Fruit fly (Drosophila melanogaster) whole organism, embryonic: ENCODE data around the gene CG5254.

ENCODE experiments used
- BtbVII ChIP-seq: fragments of 200-800 bp; sonication (Bioruptor generic); optimal IDR thresholded peaks from 3 replicates; lab custom pipeline; 2017; ENCODE audit warnings: missing biosample characterization, mild to moderate bottlenecking, missing genetic modification characterization
- CG10274 ChIP-seq: fragments of 200-800 bp; sonication (Bioruptor generic); optimal IDR thresholded peaks from 3 replicates; lab custom pipeline; 2017; ENCODE audit warnings: missing biosample characterization, mild to moderate bottlenecking, missing genetic modification characterization
- CG11093 ChIP-seq: fragments of 200-800 bp; sonication (Bioruptor generic); IDR thresholded peaks from 3 replicates; pipeline ENCODE4 v1.3.6; 2022; ENCODE audit warnings: missing biosample characterization, missing genetic modification characterization
- CG12219 ChIP-seq: fragments of 200-800 bp; sonication (Bioruptor generic); optimal IDR thresholded peaks from 3 replicates; lab custom pipeline; 2018; ENCODE audit warnings: missing biosample characterization, mild to moderate bottlenecking, missing genetic modification characterization
- CG14710 ChIP-seq: fragments of 200-800 bp; sonication (Bioruptor generic); optimal IDR thresholded peaks from 3 replicates; lab custom pipeline; 2019; ENCODE audit warnings: missing biosample characterization, mild to moderate bottlenecking, missing genetic modification characterization, moderate library complexity
- CG15479 ChIP-seq: fragments of 200-800 bp; sonication (Bioruptor generic); optimal IDR thresholded peaks from 3 replicates; lab custom pipeline; 2019; ENCODE audit warnings: missing biosample characterization, mild to moderate bottlenecking, missing genetic modification characterization, moderate library complexity
- CG16863 ChIP-seq: fragments of 200-800 bp; sonication (Bioruptor generic); optimal IDR thresholded peaks from 3 replicates; lab custom pipeline; 2016; ENCODE audit warnings: missing biosample characterization, missing genetic modification characterization
- CG17829 ChIP-seq: fragments of 200-800 bp; optimal IDR thresholded peaks from 2 replicates; lab custom pipeline; 2019; ENCODE audit warnings: missing biosample characterization, mild to moderate bottlenecking, missing genetic modification characterization, moderate library complexity
- CG18476 ChIP-seq: fragments of 200-800 bp; sonication (Bioruptor generic); optimal IDR thresholded peaks from 2 replicates; lab custom pipeline; 2016; ENCODE audit warnings: missing biosample characterization, mild to moderate bottlenecking, missing genetic modification characterization
- CG30020 ChIP-seq: fragments of 200-800 bp; optimal IDR thresholded peaks from 2 replicates; lab custom pipeline; 2019; ENCODE audit warnings: missing biosample characterization, mild to moderate bottlenecking, missing genetic modification characterization, moderate library complexity
- CG31441 ChIP-seq: fragments of 200-800 bp; sonication (Bioruptor generic); IDR thresholded peaks from 2 replicates; pipeline ENCODE4 v1.3.6; 2022; ENCODE audit warnings: missing biosample characterization, missing genetic modification characterization
- CG34376 ChIP-seq: fragments of 200-800 bp; sonication (Bioruptor generic); optimal IDR thresholded peaks from 2 replicates; lab custom pipeline; 2018; ENCODE audit warnings: missing biosample characterization, mild to moderate bottlenecking, missing genetic modification characterization
- CG3838 ChIP-seq: fragments of 200-800 bp; sonication (Bioruptor generic); optimal IDR thresholded peaks from 3 replicates; lab custom pipeline; 2016; ENCODE audit warnings: missing biosample characterization, missing genetic modification characterization
- CG4282 ChIP-seq: fragments of 200-800 bp; sonication (Bioruptor generic); optimal IDR thresholded peaks from 2 replicates; lab custom pipeline; 2016; ENCODE audit warnings: missing biosample characterization, missing genetic modification characterization
- CG4328 ChIP-seq: fragments of 200-800 bp; sonication (Bioruptor generic); optimal IDR thresholded peaks from 3 replicates; lab custom pipeline; 2017; ENCODE audit warnings: missing biosample characterization, missing genetic modification reagents, missing genetic modification characterization
- CG6854 ChIP-seq: fragments of 200-800 bp; sonication (Bioruptor generic); optimal IDR thresholded peaks from 3 replicates; lab custom pipeline; 2017; ENCODE audit warnings: missing biosample characterization, mild to moderate bottlenecking, missing genetic modification characterization
- CG7987 ChIP-seq: fragments of 200-800 bp; sonication (Bioruptor generic); optimal IDR thresholded peaks from 2 replicates; lab custom pipeline; 2018; ENCODE audit warnings: missing biosample characterization, mild to moderate bottlenecking, missing genetic modification characterization, moderate library complexity
- CG9797 ChIP-seq: fragments of 200-800 bp; sonication (Bioruptor generic); optimal IDR thresholded peaks from 3 replicates; lab custom pipeline; 2018; ENCODE audit warnings: missing biosample characterization, mild to moderate bottlenecking, missing genetic modification characterization
- CTCF ChIP-seq: fragments of 200-800 bp; sonication (Bioruptor generic); optimal IDR thresholded peaks from 2 replicates; lab custom pipeline; 2017; ENCODE audit warnings: missing biosample characterization, mild to moderate bottlenecking, missing genetic modification characterization, moderate library complexity
- CkIIα-i1 ChIP-seq: fragments of 200-800 bp; sonication (Bioruptor generic); IDR thresholded peaks from 2 replicates; pipeline ENCODE4 v1.3.6; 2022; ENCODE audit warnings: missing biosample characterization, missing genetic modification characterization
- CoRest ChIP-seq: fragments of 200-800 bp; sonication (Bioruptor generic); optimal IDR thresholded peaks from 3 replicates; lab custom pipeline; 2018; ENCODE audit warnings: missing biosample characterization, mild to moderate bottlenecking, missing genetic modification characterization, moderate library complexity
- Dek ChIP-seq: fragments of 200-800 bp; sonication (Bioruptor generic); optimal IDR thresholded peaks from 3 replicates; lab custom pipeline; 2019; ENCODE audit warnings: missing biosample characterization, mild to moderate bottlenecking, missing genetic modification characterization, moderate library complexity
- ERR ChIP-seq: fragments of 200-800 bp; sonication (Bioruptor generic); optimal IDR thresholded peaks from 2 replicates; lab custom pipeline; 2016; ENCODE audit warnings: missing biosample characterization, missing genetic modification characterization
- Elba2 ChIP-seq: fragments of 200-800 bp; sonication (Bioruptor generic); optimal IDR thresholded peaks from 3 replicates; lab custom pipeline; 2016; ENCODE audit warnings: missing biosample characterization, missing genetic modification characterization
- Hmx ChIP-seq: fragments of 200-800 bp; sonication (Bioruptor generic); optimal IDR thresholded peaks from 2 replicates; lab custom pipeline; 2016; ENCODE audit warnings: missing biosample characterization, missing genetic modification characterization
- Lhr ChIP-seq: fragments of 200-800 bp; sonication (Bioruptor generic); optimal IDR thresholded peaks from 3 replicates; lab custom pipeline; 2017; ENCODE audit warnings: mild to moderate bottlenecking, missing biosample characterization, missing genetic modification reagents, missing genetic modification characterization
- NC2α ChIP-seq: fragments of 200-800 bp; sonication (Bioruptor generic); optimal IDR thresholded peaks from 2 replicates; lab custom pipeline; 2016; ENCODE audit warnings: missing biosample characterization, missing genetic modification characterization
- Oli ChIP-seq: fragments of 200-800 bp; sonication (Bioruptor generic); optimal IDR thresholded peaks from 2 replicates; lab custom pipeline; 2018; ENCODE audit warnings: missing biosample characterization, mild to moderate bottlenecking, missing genetic modification characterization, moderate library complexity
- Pdp1 ChIP-seq, 2 experiments: fragments of 200-800 bp; sonication (Bioruptor generic); optimal IDR thresholded peaks; 3 replicates each; lab custom pipeline; 2016; ENCODE audit warnings: missing biosample characterization in 2 of 2, missing genetic modification characterization in 2 of 2, mild to moderate bottlenecking in 1 of 2, moderate library complexity in 1 of 2
- Scr ChIP-seq: fragments of 200-800 bp; sonication (Bioruptor generic); IDR thresholded peaks from 2 replicates; pipeline ENCODE4 v1.3.6; 2022; ENCODE audit warnings: missing biosample characterization, missing genetic modification characterization; ENCODE audit not compliant: partially characterized antibody
- Sin3A ChIP-seq: fragments of >200 bp; optimal IDR thresholded peaks from 2 replicates; lab custom pipeline; 2018
- bcd ChIP-seq: fragments of 200-800 bp; sonication (Bioruptor generic); optimal IDR thresholded peaks from 2 replicates; lab custom pipeline; 2017; ENCODE audit warnings: missing biosample characterization, mild to moderate bottlenecking, missing genetic modification characterization
- bowl ChIP-seq: fragments of 200-800 bp; sonication (Bioruptor generic); IDR thresholded peaks from 2 replicates; pipeline ENCODE4 v1.3.6; 2022; ENCODE audit warnings: missing biosample characterization, missing genetic modification characterization
- bsh ChIP-seq, 2 experiments: fragments of 200-800 bp; sonication (Bioruptor generic); optimal IDR thresholded peaks; 2 replicates each; lab custom pipeline; 2017 to 2018; ENCODE audit warnings: mild to moderate bottlenecking in 2 of 2, missing biosample characterization in 2 of 2, missing genetic modification characterization in 2 of 2, moderate library complexity in 1 of 2
- chif ChIP-seq, 2 experiments: fragments of 200-800 bp; sonication (Bioruptor generic); optimal IDR thresholded peaks; 3 replicates each; lab custom pipeline; 2016; ENCODE audit warnings: missing biosample characterization in 2 of 2, missing genetic modification characterization in 2 of 2
- dati ChIP-seq: fragments of 200-800 bp; sonication (Bioruptor generic); IDR thresholded peaks from 2 replicates; pipeline ENCODE4 v1.3.6; 2022; ENCODE audit warnings: missing biosample characterization, missing genetic modification characterization
- dysf ChIP-seq: fragments of 200-800 bp; sonication (Bioruptor generic); IDR thresholded peaks from 3 replicates; pipeline ENCODE4 v1.3.6; 2022; ENCODE audit warnings: missing biosample characterization, missing genetic modification characterization
- ems ChIP-seq: fragments of 200-800 bp; sonication (Bioruptor generic); optimal IDR thresholded peaks from 3 replicates; lab custom pipeline; 2016; ENCODE audit warnings: missing biosample characterization, missing genetic modification characterization
- eve ChIP-seq, 2 experiments: fragments of >200 bp; optimal IDR thresholded peaks; 2 replicates each; lab custom pipeline; 2017; ENCODE audit warnings: missing biosample characterization in 2 of 2, missing genetic modification characterization in 2 of 2
- ewg ChIP-seq: fragments of 200-800 bp; sonication (Bioruptor generic); optimal IDR thresholded peaks from 3 replicates; lab custom pipeline; 2017; ENCODE audit warnings: mild to moderate bottlenecking, missing biosample characterization, missing genetic modification reagents, missing genetic modification characterization
- fd64A ChIP-seq: fragments of 200-800 bp; sonication (Bioruptor generic); optimal IDR thresholded peaks from 3 replicates; lab custom pipeline; 2018; ENCODE audit warnings: missing biosample characterization, mild to moderate bottlenecking, missing genetic modification characterization
- fru ChIP-seq: fragments of >200 bp; optimal IDR thresholded peaks from 2 replicates; lab custom pipeline; 2017
- hth ChIP-seq: fragments of >200 bp; optimal IDR thresholded peaks from 2 replicates; lab custom pipeline; 2017; ENCODE audit warnings: inconsistent platforms
- kah ChIP-seq: fragments of 200-800 bp; sonication (Bioruptor generic); optimal IDR thresholded peaks from 2 replicates; lab custom pipeline; 2018; ENCODE audit warnings: missing biosample characterization, mild to moderate bottlenecking, missing genetic modification characterization
- luna ChIP-seq: fragments of 200-800 bp; sonication (Bioruptor generic); optimal IDR thresholded peaks from 2 replicates; lab custom pipeline; 2016; ENCODE audit warnings: missing biosample characterization, missing genetic modification characterization
- pho ChIP-seq: fragments of 200-800 bp; sonication (Bioruptor generic); optimal IDR thresholded peaks from 2 replicates; lab custom pipeline; 2016; ENCODE audit warnings: missing biosample characterization, missing genetic modification characterization
- pnt ChIP-seq: fragments of 200-800 bp; sonication (Bioruptor generic); optimal IDR thresholded peaks from 3 replicates; lab custom pipeline; 2016; ENCODE audit warnings: missing biosample characterization, missing genetic modification characterization
- ro ChIP-seq: fragments of 200-800 bp; sonication (Bioruptor generic); IDR thresholded peaks from 2 replicates; pipeline ENCODE4 v1.3.6; 2022; ENCODE audit warnings: missing biosample characterization, missing genetic modification characterization
- sd ChIP-seq: fragments of 200-800 bp; sonication (Bioruptor generic); optimal IDR thresholded peaks from 3 replicates; lab custom pipeline; 2018; ENCODE audit warnings: missing biosample characterization, mild to moderate bottlenecking, missing genetic modification characterization, moderate library complexity
- slbo ChIP-seq: fragments of 200-800 bp; sonication (Bioruptor generic); IDR thresholded peaks from 2 replicates; pipeline ENCODE4 v1.3.6; 2022; ENCODE audit warnings: missing biosample characterization, missing genetic modification characterization
- sqz ChIP-seq: fragments of 200-800 bp; sonication (Bioruptor generic); optimal IDR thresholded peaks from 3 replicates; lab custom pipeline; 2018; ENCODE audit warnings: missing biosample characterization, mild to moderate bottlenecking, missing genetic modification characterization
- z ChIP-seq: fragments of 200-800 bp; sonication (Bioruptor generic); IDR thresholded peaks from 3 replicates; pipeline ENCODE4 v1.3.6; 2022; ENCODE audit warnings: missing biosample characterization, missing genetic modification characterization

The CG5254 gene

dm6 chrX:765039-765508, 14.9 kb downstream of the CG5254 start, which contains the start of gene RpL22 (continued):
- TF ChIP-seq CG10274 (GFP tag; lab: Kevin White, UChicago) (peak; percentile 78), Hmx (GFP tag; lab: Kevin White, UChicago) (no peak), pnt (GFP tag; lab: Kevin White, UChicago) (peak; percentile 68), Dek (tag; lab: Kevin White, UChicago) (peak; percentile 82), CG6854 (GFP tag; lab: Kevin White, UChicago) (peak; percentile 86), CoRest (tag; lab: Kevin White, UChicago) (peak; percentile 75), z (GFP tag; lab: Robert Waterston, UW) (peak; percentile 61; the same call in 2 of the 3 replicates), BtbVII (GFP tag; lab: Kevin White, UChicago) (peak; percentile 91), Elba2 (GFP tag; lab: Kevin White, UChicago) (peak; percentile 40), CG4328 (peak; percentile 85), CG9797 (GFP tag; lab: Kevin White, UChicago) (peak; percentile 99), CG16863 (GFP tag; lab: Kevin White, UChicago) (peak; percentile 77), Scr (no peak), pho (GFP tag; lab: Kevin White, UChicago) (peak; percentile 90), fru (lab: Kevin White, UChicago) (no peak), Oli (tag; lab: Kevin White, UChicago) (peak; percentile 60), CG12219 (peak; percentile 83), sqz (GFP tag; lab: Kevin White, UChicago) (peak; percentile 93), ewg (GFP tag; lab: Kevin White, UChicago) (peak; percentile 94), sd (peak; percentile 57), bcd (peak; percentile 94), CG31441 (GFP tag; lab: Robert Waterston, UW) (peak; percentile 80), ems (GFP tag; lab: Kevin White, UChicago) (peak; percentile 86), CG3838 (peak; percentile 42), bsh (GFP tag; optimal IDR thresholded peaks at IDR 0.05; lab: Kevin White, UChicago) (peak; percentile 37 to 75), CkIIα-i1 (GFP tag; lab: Robert Waterston, UW) (0 out of 2 replicates have a peak, but pooled peaks have one; percentile 35), CG30020 (tag; lab: Kevin White, UChicago) (peak; percentile 44), CG14710 (peak; percentile 94), eve (GFP tag; optimal IDR thresholded peaks at IDR 0.05; lab: Kevin White, UChicago) (no peak), ro (GFP tag; lab: Robert Waterston, UW) (peak; percentile 60), slbo (GFP tag; lab: Robert Waterston, UW) (peak; percentile 86), CG4282 (GFP tag; lab: Kevin White, UChicago) (peak; percentile 90), kah (GFP tag; lab: Kevin White, UChicago) (peak; percentile 73), CG34376 (peak; percentile 95), NC2α (GFP tag; lab: Kevin White, UChicago) (peak; percentile 86), hth (no peak), Pdp1 (GFP tag; optimal IDR thresholded peaks at IDR 0.05; lab: Kevin White, UChicago) (peak; percentile 80 to 91), Lhr (GFP tag; lab: Kevin White, UChicago) (peak; percentile 97), dati (GFP tag; lab: Robert Waterston, UW) (peak; percentile 76), ERR (peak; percentile 74), chif (GFP tag; optimal IDR thresholded peaks at IDR 0.05; lab: Kevin White, UChicago) (peak; percentile 85 to 91), fd64A (peak; percentile 79), Sin3A (lab: Kevin White, UChicago) (peak; percentile 80), CG18476 (GFP tag; lab: Kevin White, UChicago) (peak; percentile 63), bowl (GFP tag; lab: Robert Waterston, UW) (peak; percentile 69; the same call in 1 of the 2 replicates), CG7987 (peak; percentile 95), CG15479 (GFP tag; lab: Kevin White, UChicago) (no peak), luna (GFP tag; lab: Kevin White, UChicago) (peak; percentile 85), dysf (GFP tag; lab: Robert Waterston, UW) (peak; percentile 82), CG17829 (peak; percentile 80), CTCF (GFP tag; lab: Kevin White, UChicago) (peak; percentile 79), CG11093 (peak; percentile 52; the same call in 1 of the 3 replicates)
